Worm (Caenorhabditis elegans) whole organism, midembryonic: ENCODE results near the gene E02H9.3.
"Not testable (repeated sequence)": the region's sequence is repeated elsewhere in the genome, so short reads cannot be mapped to it uniquely, and the experiment has no call there.

ENCODE experiments used
- T22C8.4 ChIP-seq: fragments of 200-800 bp; sonication (Bioruptor generic); IDR thresholded peaks from 2 replicates; pipeline ENCODE4 v1.3.6; 2022; ENCODE audit warnings: missing genetic modification characterization, missing compliant biosample characterization
- cog-1 ChIP-seq: sonication (generic microtip); optimal IDR thresholded peaks from 2 replicates; lab custom pipeline; 2016; ENCODE audit warnings: missing genetic modification characterization, missing compliant biosample characterization
- flt-1 ChIP-seq: fragments of 200-800 bp; sonication (Bioruptor generic); IDR thresholded peaks from 2 replicates; pipeline ENCODE4 v1.3.6; 2022; ENCODE audit warnings: missing genetic modification characterization, missing compliant biosample characterization
- klf-2 ChIP-seq: fragments of 200-800 bp; sonication (Bioruptor generic); conservative IDR thresholded peaks from 2 replicates; pipeline ENCODE4 v1.3.6; 2022; ENCODE audit warnings: missing genetic modification reagents, missing genetic modification characterization, missing compliant biosample characterization
- med-1 ChIP-seq: sonication (generic microtip); optimal IDR thresholded peaks from 2 replicates; lab custom pipeline; 2017; ENCODE audit warnings: missing genetic modification characterization, mild to moderate bottlenecking, missing compliant biosample characterization, antibody characterized with exemption, missing genetic modification reagents; ENCODE audit not compliant: insufficient read depth
- ref-1 ChIP-seq: fragments of 200-800 bp; sonication (Bioruptor generic); conservative IDR thresholded peaks from 2 replicates; pipeline ENCODE4 v1.3.6; 2022; ENCODE audit warnings: missing genetic modification reagents, missing genetic modification characterization, missing compliant biosample characterization
- tab-1 ChIP-seq: fragments of 200-800 bp; sonication (Bioruptor generic); IDR thresholded peaks from 2 replicates; pipeline ENCODE4 v1.3.6; 2022; ENCODE audit warnings: missing genetic modification characterization, missing compliant biosample characterization
- ztf-23 ChIP-seq: fragments of 200-800 bp; sonication (Bioruptor generic); IDR thresholded peaks from 2 replicates; pipeline ENCODE4 v1.3.6; 2022; ENCODE audit warnings: missing genetic modification reagents, missing genetic modification characterization, missing compliant biosample characterization
- ztf-29 ChIP-seq: fragments of 200-800 bp; sonication (Bioruptor generic); IDR thresholded peaks from 2 replicates; pipeline ENCODE4 v1.3.6; 2022; ENCODE audit warnings: missing genetic modification reagents, missing genetic modification characterization, missing compliant biosample characterization

DNA sequence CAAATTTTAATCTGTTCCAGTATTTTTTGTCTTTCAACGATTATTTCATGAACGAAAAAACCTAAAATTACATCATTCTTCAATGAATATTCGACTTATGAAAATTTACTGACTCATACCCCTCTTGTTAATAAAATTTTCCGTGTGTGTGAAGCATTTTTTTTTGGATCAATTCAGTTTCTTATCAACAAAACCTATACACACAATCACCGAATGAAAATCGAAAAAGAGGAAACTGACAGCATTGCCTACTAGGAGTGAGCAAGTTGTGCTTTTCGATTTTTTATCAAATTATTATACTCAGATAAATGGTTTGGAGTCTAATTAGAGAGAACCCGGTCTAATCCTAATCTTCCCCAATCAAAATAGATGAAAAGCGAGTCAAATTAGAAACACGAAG, at the start of gene E02H9.3:
- TF ChIP-seq klf-2 (GFP tag; lab: Robert Waterston, UW); tab-1; flt-1 (GFP tag; lab: Robert Waterston, UW); cog-1 (tag; lab: Kevin White, UChicago); ztf-23 (GFP tag; lab: Robert Waterston, UW); ref-1 (GFP tag; lab: Robert Waterston, UW); ztf-29 (GFP tag; lab: Robert Waterston, UW); T22C8.4 (GFP tag; lab: Robert Waterston, UW); med-1 (GFP tag; lab: Kevin White, UChicago): not testable (repeated sequence)
